Fruit fly (Drosophila melanogaster) whole organism, prepupa: Measurements from ENCODE around the gene Edc3.

Source experiments
- CG11762 ChIP-seq: fragments of 200-800 bp; sonication (Bioruptor generic); optimal IDR thresholded peaks from 3 replicates; lab custom pipeline; 2016; ENCODE audit warnings: missing biosample characterization, missing genetic modification characterization; ENCODE audit not compliant: insufficient read depth
- CG31627 ChIP-seq: fragments of 200-800 bp; sonication (Bioruptor generic); optimal IDR thresholded peaks from 3 replicates; lab custom pipeline; 2016; ENCODE audit warnings: missing biosample characterization, missing genetic modification characterization
- Ets96B ChIP-seq: fragments of 200-800 bp; optimal IDR thresholded peaks from 2 replicates; lab custom pipeline; 2019; ENCODE audit warnings: missing biosample characterization, mild to moderate bottlenecking, missing genetic modification characterization, moderate library complexity
- Lpt ChIP-seq: fragments of 200-800 bp; sonication (Bioruptor generic); optimal IDR thresholded peaks from 3 replicates; lab custom pipeline; 2016; ENCODE audit warnings: missing biosample characterization, missing genetic modification characterization
- cyc ChIP-seq: fragments of 200-800 bp; sonication (Bioruptor generic); optimal IDR thresholded peaks from 3 replicates; lab custom pipeline; 2016; ENCODE audit warnings: missing biosample characterization, missing genetic modification characterization
- dac ChIP-seq: fragments of 200-800 bp; sonication (Bioruptor generic); optimal IDR thresholded peaks from 2 replicates; lab custom pipeline; 2017; ENCODE audit warnings: missing biosample characterization, mild to moderate bottlenecking, missing genetic modification characterization
- lz ChIP-seq: fragments of 200-800 bp; sonication (Bioruptor generic); optimal IDR thresholded peaks from 3 replicates; lab custom pipeline; 2016; ENCODE audit warnings: missing biosample characterization, missing genetic modification characterization

dm6 chr3L:17493256-17493655, 36.4 kb downstream of the Edc3 start:
- no peak for TF ChIP-seq dac (GFP tag; lab: Kevin White, UChicago)
- no peak for TF ChIP-seq Lpt (GFP tag; lab: Kevin White, UChicago)
- no peak for TF ChIP-seq Ets96B (tag; lab: Kevin White, UChicago)
- TF ChIP-seq CG31627 (GFP tag; lab: Kevin White, UChicago) = no peak
- no peak for TF ChIP-seq lz (GFP tag; lab: Kevin White, UChicago)
- TF ChIP-seq CG11762 = no peak
- no peak for TF ChIP-seq cyc (GFP tag; lab: Kevin White, UChicago)
